Fruit fly (Drosophila melanogaster) whole organism: ENCODE data around the gene ninaG.

Experiments used
- EcR ChIP-seq, 2 experiments: fragments of >200 bp; optimal IDR thresholded peaks; 2 replicates each; lab custom pipeline; 2017; ENCODE audit warnings: missing biosample characterization in 2 of 2, missing genetic modification characterization in 2 of 2, missing genetic modification reagents in 2 of 2
- pan ChIP-seq: fragments of >200 bp; optimal IDR thresholded peaks from 2 replicates; lab custom pipeline; 2017
- psq ChIP-seq: fragments of >200 bp; optimal IDR thresholded peaks from 2 replicates; lab custom pipeline; 2017

DNA sequence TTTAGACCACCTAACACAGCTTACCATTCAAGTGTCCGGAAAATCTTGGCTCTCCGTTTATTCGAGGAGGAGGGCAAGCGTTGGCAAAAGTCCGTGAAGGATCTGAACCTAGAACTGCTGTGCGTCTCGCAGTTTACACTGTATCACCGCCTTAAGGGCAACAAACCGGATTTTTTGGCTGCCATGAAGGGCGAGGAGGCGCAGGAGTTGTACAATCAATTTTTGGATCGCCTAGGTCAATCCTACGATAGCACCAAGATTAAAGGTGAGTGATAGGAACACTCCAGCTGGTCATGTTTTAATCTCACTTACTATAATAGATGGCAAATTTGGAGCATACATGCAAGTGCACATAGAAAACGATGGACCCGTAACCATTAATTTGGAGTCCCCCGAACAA is 8.8 kb upstream of the ninaG start:
- TF ChIP-seq psq = no peak
- no peak for TF ChIP-seq pan
- TF ChIP-seq EcR (GFP tag; optimal IDR thresholded peaks at IDR 0.05; lab: Kevin White, UChicago) = no peak
